Worm (Caenorhabditis elegans) whole organism, L4 larva: ENCODE measurements around the gene tatn-1.

Experiments
- fkh-10 ChIP-seq: fragments of 150-350 bp; optimal IDR thresholded peaks from 2 replicates; lab custom pipeline; 2014; ENCODE audit warnings: missing biosample characterization, missing genetic modification reagents, missing genetic modification characterization
- mdt-29 ChIP-seq: fragments of 200-800 bp; sonication (Bioruptor generic); IDR thresholded peaks from 2 replicates; pipeline ENCODE4 v1.3.6; 2022; ENCODE audit warnings: missing genetic modification reagents, missing genetic modification characterization, missing compliant biosample characterization
- mes-2 ChIP-seq: sonication (generic microtip); optimal IDR thresholded peaks from 2 replicates; lab custom pipeline; 2016; ENCODE audit warnings: missing genotype, mild to moderate bottlenecking, missing genetic modification characterization, missing compliant biosample characterization; ENCODE audit not compliant: poor library complexity, severe bottlenecking
- nhr-11 ChIP-seq: fragments of 150-350 bp; optimal IDR thresholded peaks from 2 replicates; lab custom pipeline; 2014; ENCODE audit warnings: missing biosample characterization, missing genetic modification characterization
- ztf-7 ChIP-seq: fragments of 150-350 bp; optimal IDR thresholded peaks from 2 replicates; lab custom pipeline; 2014; ENCODE audit warnings: missing biosample characterization, missing genetic modification characterization

- TF ChIP-seq nhr-11 (tag; lab: Kevin White, UChicago) (no peak), mdt-29 (GFP tag; lab: Robert Waterston, UW) (no peak), mes-2 (tag; lab: Kevin White, UChicago) (no peak), ztf-7 (tag; lab: Kevin White, UChicago) (no peak), fkh-10 (GFP tag; lab: Kevin White, UChicago) (no peak)
Measured at ce11 chrX:14831531-14831930, 40.7 kb downstream of the tatn-1 start, which contains the start of gene dpf-2.
